Fruit fly (Drosophila melanogaster) whole organism, wandering third instar larva: ENCODE data around the gene CG32235.

Experiments
- Abd-B ChIP-seq: fragments of >200 bp; optimal IDR thresholded peaks from 2 replicates; lab custom pipeline; 2017; ENCODE audit warnings: missing biosample characterization, missing genetic modification characterization
- CG32264 ChIP-seq: fragments of 200-800 bp; sonication (Bioruptor generic); optimal IDR thresholded peaks from 2 replicates; lab custom pipeline; 2016; ENCODE audit warnings: missing biosample characterization, missing genetic modification characterization
- CG9705 ChIP-seq: fragments of 200-800 bp; sonication (Bioruptor generic); optimal IDR thresholded peaks from 2 replicates; lab custom pipeline; 2018; ENCODE audit warnings: missing biosample characterization, mild to moderate bottlenecking, missing genetic modification characterization
- CrebA ChIP-seq: fragments of 200-800 bp; sonication (Bioruptor generic); optimal IDR thresholded peaks from 2 replicates; lab custom pipeline; 2016; ENCODE audit warnings: missing biosample characterization, mild to moderate bottlenecking, missing genetic modification characterization, borderline replicate concordance
- GATAd ChIP-seq: sonication (Bioruptor generic); optimal IDR thresholded peaks from 2 replicates; lab custom pipeline; 2016; ENCODE audit warnings: missing biosample characterization, missing genetic modification characterization
- Hnf4 ChIP-seq: fragments of 200-800 bp; sonication (Bioruptor generic); optimal IDR thresholded peaks from 2 replicates; lab custom pipeline; 2016; ENCODE audit warnings: missing biosample characterization, mild to moderate bottlenecking, missing genetic modification characterization
- Hr78 ChIP-seq: fragments of >200 bp; optimal IDR thresholded peaks from 2 replicates; lab custom pipeline; 2017; ENCODE audit warnings: missing biosample characterization, missing genetic modification characterization
- Hr83 ChIP-seq: fragments of 200-300 bp; sonication (Bioruptor generic); optimal IDR thresholded peaks from 2 replicates; lab custom pipeline; 2016; ENCODE audit warnings: missing biosample characterization, mild to moderate bottlenecking, missing genetic modification characterization, moderate library complexity; ENCODE audit not compliant: poor library complexity, severe bottlenecking
- Jra ChIP-seq: sonication (Bioruptor generic); optimal IDR thresholded peaks from 2 replicates; lab custom pipeline; 2016; ENCODE audit warnings: missing biosample characterization, missing genetic modification characterization
- Mio ChIP-seq: sonication (Bioruptor generic); optimal IDR thresholded peaks from 2 replicates; lab custom pipeline; 2016; ENCODE audit warnings: missing biosample characterization, missing genetic modification characterization
- N ChIP-seq: fragments of >200 bp; optimal IDR thresholded peaks from 2 replicates; lab custom pipeline; 2018; ENCODE audit warnings: missing biosample characterization, missing external identifiers, missing genetic modification characterization
- OdsH ChIP-seq: fragments of 200-800 bp; sonication (Bioruptor generic); optimal IDR thresholded peaks from 2 replicates; lab custom pipeline; 2016; ENCODE audit warnings: missing biosample characterization, mild to moderate bottlenecking, missing genetic modification characterization
- Rel ChIP-seq, 2 experiments: fragments of 200-800 bp; sonication (Bioruptor generic) in 1 of 2; optimal IDR thresholded peaks; 2 replicates in 1 of 2; 3 replicates in 1 of 2; lab custom pipeline; 2016 to 2019; ENCODE audit warnings: mild to moderate bottlenecking in 2 of 2, missing biosample characterization in 2 of 2, missing genetic modification characterization in 2 of 2, moderate library complexity in 1 of 2
- Sp1 ChIP-seq: fragments of 200-800 bp; sonication (Bioruptor generic); optimal IDR thresholded peaks from 3 replicates; lab custom pipeline; 2019; ENCODE audit warnings: missing biosample characterization, mild to moderate bottlenecking, missing genetic modification characterization, moderate library complexity
- Vsx2 ChIP-seq: fragments of 200-300, 225-300 bp; sonication (Bioruptor generic); optimal IDR thresholded peaks from 2 replicates; lab custom pipeline; 2018; ENCODE audit warnings: missing biosample characterization, missing genetic modification characterization; ENCODE audit not compliant: partially characterized antibody
- br ChIP-seq: fragments of 200-800 bp; sonication (Bioruptor generic); optimal IDR thresholded peaks from 2 replicates; lab custom pipeline; 2016; ENCODE audit warnings: missing biosample characterization, missing genetic modification characterization
- brk ChIP-seq: fragments of 200-800 bp; sonication (Bioruptor generic); optimal IDR thresholded peaks from 2 replicates; lab custom pipeline; 2016; ENCODE audit warnings: missing biosample characterization, mild to moderate bottlenecking, missing genetic modification characterization
- dl ChIP-seq, 2 experiments: fragments of 175-275, 200-275 bp in 1 of 2; fragments of 200-275 bp in 1 of 2; sonication (Bioruptor generic); optimal IDR thresholded peaks; lab custom pipeline; 2018; ENCODE audit warnings: mild to moderate bottlenecking in 2 of 2, missing biosample characterization in 2 of 2, missing genetic modification characterization in 2 of 2, moderate library complexity in 2 of 2; ENCODE audit not compliant: partially characterized antibody in 2 of 2, insufficient read depth in 1 of 2
- dmrt93B ChIP-seq: fragments of 200-800 bp; sonication (Bioruptor generic); optimal IDR thresholded peaks from 2 replicates; lab custom pipeline; 2018; ENCODE audit warnings: missing biosample characterization, mild to moderate bottlenecking, missing genetic modification characterization
- dsf ChIP-seq: sonication (Bioruptor generic); optimal IDR thresholded peaks from 2 replicates; lab custom pipeline; 2016; ENCODE audit warnings: missing biosample characterization, missing genetic modification characterization, borderline replicate concordance
- ey ChIP-seq: fragments of 200-800 bp; sonication (Bioruptor generic); optimal IDR thresholded peaks from 2 replicates; lab custom pipeline; 2016; ENCODE audit warnings: missing biosample characterization, missing genetic modification characterization
- fru ChIP-seq: fragments of 200-800 bp; sonication (Bioruptor generic); optimal IDR thresholded peaks from 3 replicates; lab custom pipeline; 2016; ENCODE audit warnings: missing biosample characterization, mild to moderate bottlenecking, missing genetic modification characterization
- lola ChIP-seq: fragments of >200 bp; optimal IDR thresholded peaks from 2 replicates; lab custom pipeline; 2017; ENCODE audit warnings: missing biosample characterization, missing genetic modification characterization
- psq ChIP-seq: fragments of 200-800 bp; sonication (Bioruptor generic); optimal IDR thresholded peaks from 3 replicates; lab custom pipeline; 2017; ENCODE audit warnings: missing biosample characterization, mild to moderate bottlenecking, missing genetic modification characterization, moderate library complexity
- rgr ChIP-seq: fragments of 200-800 bp; sonication (Bioruptor generic); optimal IDR thresholded peaks from 3 replicates; lab custom pipeline; 2016; ENCODE audit warnings: missing biosample characterization, mild to moderate bottlenecking, missing genetic modification characterization
- sage ChIP-seq: fragments of 200-800 bp; sonication (Bioruptor generic); optimal IDR thresholded peaks from 2 replicates; lab custom pipeline; 2016; ENCODE audit warnings: missing biosample characterization, mild to moderate bottlenecking, missing genetic modification characterization
- usp ChIP-seq: fragments of >200 bp; optimal IDR thresholded peaks from 2 replicates; lab custom pipeline; 2017; ENCODE audit warnings: missing biosample characterization, missing genetic modification characterization
- woc ChIP-seq: sonication (Bioruptor generic); optimal IDR thresholded peaks from 2 replicates; lab custom pipeline; 2016; ENCODE audit warnings: missing biosample characterization, mild to moderate bottlenecking, missing genetic modification characterization

The CG32235 gene

DNA sequence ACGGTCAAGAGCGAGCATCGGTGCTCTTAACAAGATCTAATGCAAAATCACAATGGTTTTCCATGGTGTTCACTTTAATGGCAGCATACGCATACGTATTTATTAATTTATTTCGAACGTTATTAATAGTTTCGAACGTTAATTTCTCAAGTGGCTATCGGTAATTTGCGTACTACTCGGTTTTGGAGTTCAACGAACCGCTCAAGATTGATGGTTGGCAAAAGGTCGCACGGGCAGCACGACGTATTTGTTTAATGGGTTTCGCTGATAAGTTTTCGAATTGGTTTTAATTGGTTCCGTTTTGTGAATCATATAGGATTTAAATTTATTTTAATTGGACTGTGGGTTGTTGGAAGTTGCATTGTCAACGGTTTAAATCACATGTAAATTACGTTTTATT is 7.2 kb downstream of the CG32235 start:
- no peak for TF ChIP-seq Abd-B (GFP tag; lab: Kevin White, UChicago)
- TF ChIP-seq psq (GFP tag; lab: Kevin White, UChicago): no peak
- TF ChIP-seq N (GFP tag; lab: Kevin White, UChicago): no peak
- no peak for TF ChIP-seq GATAd
- no peak for TF ChIP-seq dl (GFP tag; optimal IDR thresholded peaks at IDR 0.05; lab: Kevin White, UChicago; ENCODE audit: insufficient read depth in 1 of 2, partially characterized antibody in 2 of 2)
- TF ChIP-seq br (GFP tag; lab: Kevin White, UChicago): no peak
- TF ChIP-seq woc (GFP tag; lab: Kevin White, UChicago): no peak
- no peak for TF ChIP-seq sage

DNA sequence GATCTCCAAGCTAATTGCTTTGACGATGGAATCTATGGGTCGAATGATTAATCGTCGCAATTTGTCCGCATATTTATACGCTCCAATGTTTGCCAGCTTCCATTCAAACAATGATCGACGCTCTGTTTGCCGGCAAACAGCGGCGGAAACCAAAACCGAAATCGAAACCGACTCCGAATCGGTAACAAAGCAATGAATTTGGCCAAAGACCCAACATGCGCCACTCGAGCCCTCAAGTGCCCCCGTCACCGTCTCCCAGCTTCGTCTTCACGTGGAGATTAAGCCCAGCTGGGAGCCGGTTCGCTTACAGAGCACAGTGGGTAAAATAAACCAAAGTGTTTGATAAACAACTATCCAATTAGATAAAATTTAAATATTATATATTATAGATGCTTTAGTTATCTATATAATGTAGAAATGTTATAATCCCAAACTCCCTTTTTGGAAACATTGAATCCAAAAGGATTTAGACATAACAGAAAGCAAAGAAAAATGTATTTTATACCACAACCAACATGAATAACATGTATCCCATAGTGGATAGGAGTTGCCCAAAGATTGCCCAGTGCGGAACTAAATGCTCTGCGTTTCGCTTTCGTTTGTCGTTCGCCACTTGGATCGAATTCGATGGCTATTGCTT is 7.7 kb downstream of the CG32235 start, which contains the start of gene CG32237:
TSS of gene CG32237 (minus strand) at position 51 of the 640 bp plus-strand sequence.
- no peak for TF ChIP-seq lola (GFP tag; lab: Kevin White, UChicago)
- TF ChIP-seq CrebA (GFP tag; lab: Kevin White, UChicago): no peak
- TF ChIP-seq OdsH: no peak
- TF ChIP-seq Vsx2 (GFP tag; lab: Kevin White, UChicago): no peak
- no peak for TF ChIP-seq brk (GFP tag; lab: Kevin White, UChicago)
- no peak for TF ChIP-seq Jra
- TF ChIP-seq Hr78 (GFP tag; lab: Kevin White, UChicago): no peak

DNA sequence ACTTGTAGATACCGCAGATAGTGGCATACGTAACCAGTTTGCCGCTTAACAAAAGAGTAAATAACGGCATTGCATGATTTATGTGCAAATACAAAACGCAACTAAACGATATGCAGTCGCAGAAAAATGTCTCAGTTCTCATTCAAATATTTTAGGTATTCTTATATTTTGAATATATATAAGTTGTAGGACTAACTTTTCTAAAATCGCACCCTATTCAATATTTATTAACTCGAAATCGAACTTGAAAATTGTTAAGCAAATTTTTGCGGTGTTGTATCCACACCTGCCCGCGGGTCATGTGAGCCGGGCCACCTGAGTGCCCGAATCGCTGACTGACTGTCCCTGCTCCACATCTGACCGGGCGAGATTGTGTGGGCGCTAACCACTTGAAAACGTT is 12.2 kb downstream of the CG32235 start:
- TF ChIP-seq woc (GFP tag; lab: Kevin White, UChicago) (no peak), Abd-B (GFP tag; lab: Kevin White, UChicago) (no peak), ey (GFP tag; lab: Kevin White, UChicago) (no peak), fru (GFP tag; lab: Kevin White, UChicago) (no peak), GATAd (no peak), usp (GFP tag; lab: Kevin White, UChicago) (no peak), CG32264 (no peak), N (GFP tag; lab: Kevin White, UChicago) (no peak), Mio (GFP tag; lab: Kevin White, UChicago) (no peak), Hnf4 (GFP tag; lab: Kevin White, UChicago) (no peak), Vsx2 (GFP tag; lab: Kevin White, UChicago) (no peak), CG9705 (GFP tag; lab: Kevin White, UChicago) (no peak), Hr78 (GFP tag; lab: Kevin White, UChicago) (no peak), psq (GFP tag; lab: Kevin White, UChicago) (no peak), Sp1 (GFP tag; lab: Kevin White, UChicago) (no peak), Rel (GFP tag; optimal IDR thresholded peaks at IDR 0.05; lab: Kevin White, UChicago) (no peak), Rel (tag; optimal IDR thresholded peaks at IDR 0.05; lab: Kevin White, UChicago) (no peak), CrebA (GFP tag; lab: Kevin White, UChicago) (no peak), Hr83 (GFP tag; lab: Kevin White, UChicago) (no peak), dsf (GFP tag; lab: Kevin White, UChicago) (no peak), Jra (no peak)

DNA sequence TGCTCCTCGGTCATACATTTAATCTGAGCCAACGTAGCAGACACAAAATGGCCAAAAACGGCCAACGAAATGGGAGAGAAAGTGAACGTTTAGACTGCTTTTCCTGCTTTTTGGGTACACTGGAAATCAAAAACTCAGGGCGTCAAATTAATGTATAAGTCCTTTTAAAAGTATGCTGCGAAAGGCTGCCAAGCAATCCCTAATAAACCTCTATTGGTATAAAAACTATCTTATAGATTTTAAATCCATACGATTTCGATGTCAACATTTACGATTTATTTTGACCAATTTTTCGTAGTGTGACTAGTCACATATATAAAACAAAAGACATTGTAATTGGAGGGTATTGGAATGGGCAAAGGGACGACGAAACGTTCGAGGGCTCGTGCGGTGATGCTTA is 15.5 kb downstream of the CG32235 start:
- no peak for TF ChIP-seq GATAd
- TF ChIP-seq fru (GFP tag; lab: Kevin White, UChicago): no peak
- TF ChIP-seq rgr (GFP tag; lab: Kevin White, UChicago): no peak

DNA sequence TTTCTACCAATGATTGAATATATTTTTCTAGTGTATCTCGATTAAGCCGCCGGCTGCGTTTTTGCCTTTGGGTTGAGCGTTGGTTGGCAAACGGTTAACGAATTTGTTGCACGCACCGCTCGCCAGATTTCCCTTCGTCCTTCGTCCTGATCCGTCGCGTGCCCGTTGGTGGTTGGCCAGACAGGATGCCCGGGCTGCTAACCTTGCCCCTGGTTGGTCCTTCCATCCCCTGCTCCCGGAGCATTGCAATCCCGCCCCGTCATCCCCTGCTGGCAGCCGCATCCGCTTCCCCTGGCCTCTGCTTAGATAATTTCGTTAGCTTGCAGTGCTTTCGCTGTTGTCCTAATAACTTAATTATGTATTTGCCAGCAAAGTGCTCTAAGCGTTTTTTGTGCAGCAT is 16.8 kb downstream of the CG32235 start:
- TF ChIP-seq dmrt93B (GFP tag; lab: Kevin White, UChicago) (no peak), Vsx2 (GFP tag; lab: Kevin White, UChicago) (no peak), sage (no peak), Abd-B (GFP tag; lab: Kevin White, UChicago) (no peak), Jra (no peak), Hnf4 (GFP tag; lab: Kevin White, UChicago) (no peak), Hr83 (GFP tag; lab: Kevin White, UChicago) (no peak), fru (GFP tag; lab: Kevin White, UChicago) (no peak), N (GFP tag; lab: Kevin White, UChicago) (no peak)
